Worm (Caenorhabditis elegans) whole organism, L4 larva: ENCODE results near the gene scav-2.

Experiments used
- R02D3.7 ChIP-seq: fragments of 150-350 bp; sonication (generic microtip); optimal IDR thresholded peaks from 3 replicates; lab custom pipeline; 2014; ENCODE audit warnings: missing biosample characterization, missing genetic modification characterization
- ama-1 ChIP-seq: fragments of 150-350 bp; optimal IDR thresholded peaks from 2 replicates; lab custom pipeline; 2014; ENCODE audit warnings: inconsistent platforms, mixed read lengths
- lin-39 ChIP-seq: fragments of 150-350 bp; optimal IDR thresholded peaks from 2 replicates; lab custom pipeline; 2014; ENCODE audit warnings: missing biosample characterization, missing genetic modification reagents, missing genetic modification characterization
- mdl-1 ChIP-seq, 2 experiments: fragments of 150-350 bp in 1 of 2; sonication (generic microtip) in 1 of 2; optimal IDR thresholded peaks; 2 replicates each; lab custom pipeline; 2014 to 2017; ENCODE audit warnings: missing biosample characterization in 2 of 2, missing genetic modification characterization in 2 of 2

DNA sequence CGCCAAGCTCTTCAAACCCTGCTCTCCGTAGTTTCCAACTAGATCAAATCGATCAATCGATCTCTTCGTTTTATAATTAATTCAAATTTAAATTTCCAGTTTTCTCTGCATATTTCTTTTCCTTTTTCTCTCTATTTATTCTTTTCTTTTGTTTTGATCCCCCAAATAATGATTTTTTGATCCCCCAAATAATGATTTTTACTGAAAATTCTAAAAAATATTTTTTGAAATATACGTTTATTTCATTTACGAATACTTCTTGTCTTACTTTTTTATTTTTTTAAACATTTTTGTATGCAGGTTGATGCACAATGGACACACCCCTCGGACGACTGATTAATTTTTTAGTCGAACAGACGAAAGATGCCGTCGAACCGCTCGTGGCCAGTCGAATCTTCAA, 51.8 kb downstream of the scav-2 start, which contains the start of gene T28A8.4:
- TF ChIP-seq ama-1 (lab: Kevin White, UChicago) = no peak
- TF ChIP-seq R02D3.7 (tag; lab: Kevin White, UChicago) = no peak
- TF ChIP-seq mdl-1 (tag; optimal IDR thresholded peaks at IDR 0.05; lab: Kevin White, UChicago) = no peak
- no peak for TF ChIP-seq lin-39 (tag; lab: Kevin White, UChicago)
